Fruit fly (Drosophila melanogaster): ENCODE data around the gene Cht11.
A peak's percentile ranks its signal among the peaks of the same experiment; 100 is the strongest.

Cht11 gene

dm6 chrX:6803312-6803794 is 46.0 kb downstream of the Cht11 start, which contains the start of the genes C3G and pod1 (continued):
- TF ChIP-seq CG17802 (tag; optimal IDR thresholded peaks at IDR 0.05) = no peak
- no peak for TF ChIP-seq cas (GFP tag; IDR thresholded peaks at IDR 0.05)
- no peak for TF ChIP-seq CG7372 (GFP tag; IDR thresholded peaks at IDR 0.05)
- TF ChIP-seq D (optimal IDR thresholded peaks at IDR 0.05) = no peak
- TF ChIP-seq D (GFP tag; optimal IDR thresholded peaks at IDR 0.05) = no peak
- TF ChIP-seq gsb (GFP tag; IDR thresholded peaks at IDR 0.05) = no peak
- peak; percentile 22 for TF ChIP-seq Blimp-1 (GFP tag; optimal IDR thresholded peaks at IDR 0.05)
- peak; percentile 14 to 68 for TF ChIP-seq Pdp1 (GFP tag; optimal IDR thresholded peaks at IDR 0.05)
- no peak for TF ChIP-seq CG17359 (tag; optimal IDR thresholded peaks at IDR 0.05)
- TF ChIP-seq Eip74EF (GFP tag; optimal IDR thresholded peaks at IDR 0.05) = peak in 1 of 2 experiments; percentile 18
- TF ChIP-seq Bgb (GFP tag; IDR thresholded peaks at IDR 0.05; ENCODE audit: partially characterized antibody) = peak; percentile 99
- TF ChIP-seq CG8924 (tag; optimal IDR thresholded peaks at IDR 0.05) = peak; percentile 57
- peak; percentile 83 for TF ChIP-seq CG9797 (GFP tag; optimal IDR thresholded peaks at IDR 0.05)
- TF ChIP-seq dpn (GFP tag; optimal IDR thresholded peaks at IDR 0.05) = peak; percentile 33 to 35
- TF ChIP-seq run (tag; optimal IDR thresholded peaks at IDR 0.05) = no peak
- no peak for TF ChIP-seq CTCF (GFP tag; optimal IDR thresholded peaks at IDR 0.05)
- TF ChIP-seq sob (GFP tag; IDR thresholded peaks at IDR 0.05) = peak; percentile 28; the same call in 1 of the 2 replicates
- peak; percentile 23 for TF ChIP-seq nerfin-1 (tag; optimal IDR thresholded peaks at IDR 0.05)
- no peak for TF ChIP-seq CG11695 (GFP tag; IDR thresholded peaks at IDR 0.05)
- TF ChIP-seq CG16863 (GFP tag; optimal IDR thresholded peaks at IDR 0.05) = no peak
- TF ChIP-seq Trl (optimal IDR thresholded peaks at IDR 0.05) = peak in 1 of 2 experiments; percentile 20
- peak; percentile 42 for TF ChIP-seq Trl (GFP tag; optimal IDR thresholded peaks at IDR 0.05)
- no peak for TF ChIP-seq esg (GFP tag; conservative IDR thresholded peaks at IDR 0.05)
- TF ChIP-seq sens-2 (GFP tag; IDR thresholded peaks at IDR 0.05) = no peak
- peak; percentile 60 for TF ChIP-seq nmo (GFP tag; optimal IDR thresholded peaks at IDR 0.05)
- TF ChIP-seq CG6765 (GFP tag; optimal IDR thresholded peaks at IDR 0.05) = no peak
- peak; percentile 23 for TF ChIP-seq CG18011 (GFP tag; optimal IDR thresholded peaks at IDR 0.05)
- TF ChIP-seq pb (GFP tag; optimal IDR thresholded peaks at IDR 0.05) = peak; percentile 26
- TF ChIP-seq CG11398 (GFP tag; optimal IDR thresholded peaks at IDR 0.05) = no peak
- peak; percentile 90 for TF ChIP-seq Med (GFP tag)
- TF ChIP-seq CG3407 (GFP tag; optimal IDR thresholded peaks at IDR 0.05) = no peak
- TF ChIP-seq CG1792 (GFP tag; optimal IDR thresholded peaks at IDR 0.05) = peak; percentile 18
- TF ChIP-seq Xrp1 (GFP tag; IDR thresholded peaks at IDR 0.05) = no peak
- no peak for TF ChIP-seq CG7745 (tag; optimal IDR thresholded peaks at IDR 0.05)
- no peak for TF ChIP-seq oc (tag; optimal IDR thresholded peaks at IDR 0.05)
- TF ChIP-seq CG3838 (GFP tag; optimal IDR thresholded peaks at IDR 0.05) = no peak
- TF ChIP-seq pnt (GFP tag; optimal IDR thresholded peaks at IDR 0.05) = no peak
- TF ChIP-seq CG8388 (GFP tag; optimal IDR thresholded peaks at IDR 0.05) = no peak
- TF ChIP-seq MBD-R2 (GFP tag; IDR thresholded peaks at IDR 0.05) = peak; percentile 69
- TF ChIP-seq CG4820 (GFP tag; optimal IDR thresholded peaks at IDR 0.05) = no peak
- TF ChIP-seq Jarid2 (GFP tag; optimal IDR thresholded peaks at IDR 0.05) = peak; percentile 19
- peak; percentile 15 for TF ChIP-seq YL-1 (GFP tag; optimal IDR thresholded peaks at IDR 0.05)
- TF ChIP-seq Sox102F (GFP tag; optimal IDR thresholded peaks at IDR 0.05) = no peak
- TF ChIP-seq CG17186 (GFP tag; optimal IDR thresholded peaks at IDR 0.05) = peak; percentile 81
- TF ChIP-seq Spps (tag; optimal IDR thresholded peaks at IDR 0.05) = no peak
- peak; percentile 26 for TF ChIP-seq Sry-β (GFP tag; optimal IDR thresholded peaks at IDR 0.05)
- peak; percentile 39 for TF ChIP-seq CG12155 (GFP tag; optimal IDR thresholded peaks at IDR 0.05)
- peak; percentile 88 for TF ChIP-seq sens (GFP tag)
- TF ChIP-seq grn (GFP tag; optimal IDR thresholded peaks at IDR 0.05) = peak; percentile 46
- TF ChIP-seq bab2 (GFP tag; optimal IDR thresholded peaks at IDR 0.05) = no peak
- no peak for TF ChIP-seq tio (GFP tag; optimal IDR thresholded peaks at IDR 0.05)
- no peak for TF ChIP-seq gt (GFP tag; IDR thresholded peaks at IDR 0.05)
